Fruit fly (Drosophila melanogaster): ENCODE data around the gene hzg.

Gene hzg

dm6 chr3L:15976758-15977157, 27.8 kb downstream of the hzg start, which contains the start of gene CG17029:
Gene CG17029 (plus strand): TSS chr3L:15976870.
- TF ChIP-seq Vsx2 (GFP tag; optimal IDR thresholded peaks at IDR 0.05; ENCODE audit: partially characterized antibody) (no peak), dsf (GFP tag; optimal IDR thresholded peaks at IDR 0.05; ENCODE audit: borderline replicate concordance) (no peak), lola (GFP tag; optimal IDR thresholded peaks at IDR 0.05) (no peak), Hnf4 (GFP tag; optimal IDR thresholded peaks at IDR 0.05) (no peak), Rel (GFP tag; optimal IDR thresholded peaks at IDR 0.05) (no peak), Rel (tag; optimal IDR thresholded peaks at IDR 0.05) (no peak), Sp1 (GFP tag; optimal IDR thresholded peaks at IDR 0.05) (no peak), N (GFP tag; optimal IDR thresholded peaks at IDR 0.05) (no peak), Dif (GFP tag; optimal IDR thresholded peaks at IDR 0.05; ENCODE audit: partially characterized antibody) (no peak), fru (GFP tag; optimal IDR thresholded peaks at IDR 0.05) (no peak), dmrt93B (GFP tag; optimal IDR thresholded peaks at IDR 0.05) (no peak), woc (GFP tag; optimal IDR thresholded peaks at IDR 0.05) (no peak)

dm6 chr3L:15975068-15975467, 29.5 kb downstream of the hzg start, which contains the start of gene CG17026:
Gene CG17026 (plus strand): TSS chr3L:15975368.
- TF ChIP-seq Myc (optimal IDR thresholded peaks at IDR 0.05) (no peak), lola (GFP tag; optimal IDR thresholded peaks at IDR 0.05) (no peak), rgr (GFP tag; optimal IDR thresholded peaks at IDR 0.05) (no peak), tai (GFP tag; optimal IDR thresholded peaks at IDR 0.05) (no peak), Dif (GFP tag; optimal IDR thresholded peaks at IDR 0.05; ENCODE audit: partially characterized antibody) (no peak), brk (GFP tag; optimal IDR thresholded peaks at IDR 0.05) (no peak), Vsx2 (GFP tag; optimal IDR thresholded peaks at IDR 0.05; ENCODE audit: partially characterized antibody) (no peak), Hnf4 (GFP tag; optimal IDR thresholded peaks at IDR 0.05) (no peak), woc (GFP tag; optimal IDR thresholded peaks at IDR 0.05) (no peak), dsf (GFP tag; optimal IDR thresholded peaks at IDR 0.05; ENCODE audit: borderline replicate concordance) (no peak), Abd-B (GFP tag; optimal IDR thresholded peaks at IDR 0.05) (no peak), Hr78 (GFP tag; optimal IDR thresholded peaks at IDR 0.05) (no peak), sage (GFP tag; optimal IDR thresholded peaks at IDR 0.05) (no peak), h (GFP tag; optimal IDR thresholded peaks at IDR 0.05) (no peak)

- TF ChIP-seq brk (GFP tag; optimal IDR thresholded peaks at IDR 0.05), result no peak
- no peak for TF ChIP-seq Jra (GFP tag; optimal IDR thresholded peaks at IDR 0.05)
- no peak for TF ChIP-seq Myc (optimal IDR thresholded peaks at IDR 0.05)
- TF ChIP-seq GATAd (GFP tag; optimal IDR thresholded peaks at IDR 0.05), result no peak
- TF ChIP-seq Vsx2 (GFP tag; optimal IDR thresholded peaks at IDR 0.05; ENCODE audit: partially characterized antibody), result no peak
- TF ChIP-seq foxo (GFP tag; optimal IDR thresholded peaks at IDR 0.05), result no peak
- no peak for TF ChIP-seq Dif (GFP tag; optimal IDR thresholded peaks at IDR 0.05; ENCODE audit: partially characterized antibody)
- TF ChIP-seq CrebA (GFP tag; optimal IDR thresholded peaks at IDR 0.05; ENCODE audit: borderline replicate concordance), result no peak
- no peak for TF ChIP-seq fru (GFP tag; optimal IDR thresholded peaks at IDR 0.05)
- TF ChIP-seq OdsH (GFP tag; optimal IDR thresholded peaks at IDR 0.05), result no peak
- no peak for TF ChIP-seq rgr (GFP tag; optimal IDR thresholded peaks at IDR 0.05)
- no peak for TF ChIP-seq Hr83 (GFP tag; optimal IDR thresholded peaks at IDR 0.05; ENCODE audit: poor library complexity, severe bottlenecking)
- TF ChIP-seq psq (GFP tag; optimal IDR thresholded peaks at IDR 0.05), result no peak
- no peak for TF ChIP-seq lola (GFP tag; optimal IDR thresholded peaks at IDR 0.05)
- no peak for TF ChIP-seq CG9705 (GFP tag; optimal IDR thresholded peaks at IDR 0.05)
- no peak for TF ChIP-seq ey (GFP tag; optimal IDR thresholded peaks at IDR 0.05)
Measured at dm6 chr3L:15974166-15974565, 30.4 kb downstream of the hzg start.

- TF ChIP-seq dsf (GFP tag; optimal IDR thresholded peaks at IDR 0.05; ENCODE audit: borderline replicate concordance) (no peak), N (GFP tag; optimal IDR thresholded peaks at IDR 0.05) (no peak), ey (GFP tag; optimal IDR thresholded peaks at IDR 0.05) (no peak), Hr83 (GFP tag; optimal IDR thresholded peaks at IDR 0.05; ENCODE audit: poor library complexity, severe bottlenecking) (no peak), OdsH (GFP tag; optimal IDR thresholded peaks at IDR 0.05) (no peak), rgr (GFP tag; optimal IDR thresholded peaks at IDR 0.05) (no peak), dl (GFP tag; optimal IDR thresholded peaks at IDR 0.05; ENCODE audit: insufficient read depth in 1 of 2, partially characterized antibody in 2 of 2) (no peak)
Measured at dm6 chr3L:15968686-15969085, 35.9 kb downstream of the hzg start.

Measured in whole organism, wandering third instar larva.